Worm (Caenorhabditis elegans) whole organism, L2 larva: ENCODE results near the gene oma-2.

Source experiments
- ZK546.5 ChIP-seq: sonication (generic microtip); optimal IDR thresholded peaks from 2 replicates; lab custom pipeline; 2017; ENCODE audit warnings: missing biosample characterization, missing genetic modification characterization
- lin-39 ChIP-seq: fragments of 150-350 bp; optimal IDR thresholded peaks from 2 replicates; lab custom pipeline; 2014; ENCODE audit warnings: missing biosample characterization, missing genetic modification reagents, missing genetic modification characterization
- mab-5 ChIP-seq: fragments of 150-350 bp; optimal IDR thresholded peaks from 2 replicates; lab custom pipeline; 2014; ENCODE audit warnings: missing biosample characterization, missing genetic modification characterization
- mdl-1 ChIP-seq, 2 experiments: fragments of 150-350 bp in 1 of 2; sonication (generic microtip) in 1 of 2; optimal IDR thresholded peaks; 2 replicates each; lab custom pipeline; 2017; ENCODE audit warnings: missing biosample characterization in 2 of 2, missing genetic modification characterization in 2 of 2
- nhr-10 ChIP-seq: sonication (generic microtip); optimal IDR thresholded peaks from 2 replicates; lab custom pipeline; 2017; ENCODE audit warnings: missing biosample characterization, missing genetic modification characterization
- nhr-237 ChIP-seq: fragments of 150-350 bp; optimal IDR thresholded peaks from 2 replicates; lab custom pipeline; 2014; ENCODE audit warnings: missing biosample characterization, missing genetic modification characterization
- nhr-77 ChIP-seq: fragments of 150-350 bp; optimal IDR thresholded peaks from 2 replicates; lab custom pipeline; 2014; ENCODE audit warnings: missing biosample characterization, missing genetic modification characterization
- unc-39 ChIP-seq: fragments of 150-350 bp; optimal IDR thresholded peaks from 2 replicates; lab custom pipeline; 2014; ENCODE audit warnings: missing biosample characterization, missing genetic modification characterization

DNA sequence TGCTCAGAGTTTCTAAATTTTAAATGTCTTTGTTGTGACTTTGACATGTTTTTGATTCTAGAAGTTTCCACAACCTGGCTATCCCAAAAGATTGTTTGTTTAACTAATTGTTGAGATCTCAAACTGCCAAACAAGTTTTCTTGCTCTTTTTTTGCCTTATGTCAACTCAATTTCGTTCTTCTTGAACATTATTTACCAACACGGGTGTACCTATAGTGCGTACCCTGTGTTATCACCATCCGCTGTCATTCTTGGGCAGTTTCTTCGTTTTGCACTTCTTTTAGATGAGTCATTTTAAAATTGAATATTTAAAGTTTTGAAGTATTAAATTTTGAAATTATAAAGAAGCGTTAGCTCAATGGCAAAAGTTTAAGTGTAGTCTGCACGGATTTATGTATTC is 12.3 kb upstream of the oma-2 start, which contains the start of gene sptl-2:
- TF ChIP-seq ZK546.5 (tag; lab: Kevin White, UChicago) = no peak
- TF ChIP-seq unc-39 (tag; lab: Kevin White, UChicago) = no peak
- no peak for TF ChIP-seq mdl-1 (tag; optimal IDR thresholded peaks at IDR 0.05; lab: Kevin White, UChicago)
- no peak for TF ChIP-seq mab-5
- no peak for TF ChIP-seq nhr-237
- TF ChIP-seq nhr-77 (tag; lab: Kevin White, UChicago) = no peak
- no peak for TF ChIP-seq nhr-10
- no peak for TF ChIP-seq lin-39 (tag; lab: Kevin White, UChicago)
